Fruit fly (Drosophila melanogaster): ENCODE results near the gene CG42249.

Gene CG42249

dm6 chrX:11108845-11109450 lies 12.9 kb downstream of the CG42249 start (continued):
- no peak for TF ChIP-seq HHEX (GFP tag; optimal IDR thresholded peaks at IDR 0.05)
- no peak for TF ChIP-seq knrl (GFP tag; IDR thresholded peaks at IDR 0.05; ENCODE audit: partially characterized antibody)
- TF ChIP-seq Dref (GFP tag; IDR thresholded peaks at IDR 0.05): no peak
- TF ChIP-seq Nf-YA (GFP tag; IDR thresholded peaks at IDR 0.05): no peak
- no peak for TF ChIP-seq D19A (tag; optimal IDR thresholded peaks at IDR 0.05)
- no peak for TF ChIP-seq CG10147 (GFP tag; optimal IDR thresholded peaks at IDR 0.05)
- no peak for TF ChIP-seq Blimp-1 (GFP tag; optimal IDR thresholded peaks at IDR 0.05)
- TF ChIP-seq esg (GFP tag; conservative IDR thresholded peaks at IDR 0.05): 0 out of 2 replicates have a peak, but pooled peaks have one; percentile 17
- no peak for TF ChIP-seq Camta (GFP tag; optimal IDR thresholded peaks at IDR 0.05)
- TF ChIP-seq dysf (GFP tag; IDR thresholded peaks at IDR 0.05): no peak
- TF ChIP-seq sd (tag; optimal IDR thresholded peaks at IDR 0.05): peak; percentile 41
- TF ChIP-seq trh (GFP tag; optimal IDR thresholded peaks at IDR 0.05): no peak
- TF ChIP-seq E2f2 (GFP tag; IDR thresholded peaks at IDR 0.05): no peak
- no peak for TF ChIP-seq H15 (GFP tag; IDR thresholded peaks at IDR 0.05)
- TF ChIP-seq CG13624 (GFP tag; optimal IDR thresholded peaks at IDR 0.05): no peak
- no peak for TF ChIP-seq CG8290 (GFP tag; optimal IDR thresholded peaks at IDR 0.05)
- peak in 1 of 2 experiments; percentile 16 for TF ChIP-seq CG8290 (tag; optimal IDR thresholded peaks at IDR 0.05)
- TF ChIP-seq her (GFP tag; optimal IDR thresholded peaks at IDR 0.05): no peak
- no peak for TF ChIP-seq CG18764 (GFP tag; optimal IDR thresholded peaks at IDR 0.05)
- no peak for TF ChIP-seq Nf-YB (GFP tag; optimal IDR thresholded peaks at IDR 0.05)
- no peak for TF ChIP-seq HLH4C (GFP tag; IDR thresholded peaks at IDR 0.05; ENCODE audit: partially characterized antibody)
- TF ChIP-seq prd (optimal IDR thresholded peaks at IDR 0.05): no peak
- TF ChIP-seq prd (GFP tag; IDR thresholded peaks at IDR 0.05): peak; percentile 36; the same call in 1 of the 3 replicates
- no peak for TF ChIP-seq gsb (GFP tag; IDR thresholded peaks at IDR 0.05)
- no peak for TF ChIP-seq CG11085 (GFP tag; IDR thresholded peaks at IDR 0.05)
- no peak for TF ChIP-seq Eip74EF (GFP tag; optimal IDR thresholded peaks at IDR 0.05)
- TF ChIP-seq CG12744 (GFP tag; optimal IDR thresholded peaks at IDR 0.05): no peak
- TF ChIP-seq CG9609 (GFP tag; optimal IDR thresholded peaks at IDR 0.05): no peak
- no peak for TF ChIP-seq CG2129 (GFP tag; IDR thresholded peaks at IDR 0.05; ENCODE audit: partially characterized antibody)
- no peak for TF ChIP-seq Sry-β (GFP tag; optimal IDR thresholded peaks at IDR 0.05)
- TF ChIP-seq tx (GFP tag; optimal IDR thresholded peaks at IDR 0.05): no peak
- TF ChIP-seq peb (GFP tag; IDR thresholded peaks at IDR 0.05): no peak
- TF ChIP-seq ewg (GFP tag; optimal IDR thresholded peaks at IDR 0.05): no peak
- TF ChIP-seq sr (GFP tag; IDR thresholded peaks at IDR 0.05): no peak
- TF ChIP-seq Asciz (GFP tag; optimal IDR thresholded peaks at IDR 0.05): no peak
- TF ChIP-seq Lim3 (GFP tag; IDR thresholded peaks at IDR 0.05): no peak
- peak; percentile 22 for TF ChIP-seq ind (GFP tag; optimal IDR thresholded peaks at IDR 0.05)
- no peak for TF ChIP-seq bbx (GFP tag; IDR thresholded peaks at IDR 0.05; ENCODE audit: partially characterized antibody)
- TF ChIP-seq pan (optimal IDR thresholded peaks at IDR 0.05): no peak
- peak in 1 of 2 experiments; percentile 56 for TF ChIP-seq pan (GFP tag; optimal IDR thresholded peaks at IDR 0.05 in 1 of 2, IDR thresholded peaks at IDR 0.05 in 1 of 2)
- no peak for TF ChIP-seq NfI (GFP tag; optimal IDR thresholded peaks at IDR 0.05)
- no peak for TF ChIP-seq TFAM (GFP tag; optimal IDR thresholded peaks at IDR 0.05)
- no peak for TF ChIP-seq CG3847 (GFP tag; IDR thresholded peaks at IDR 0.05)

All from whole organism, embryonic.